Fruit fly (Drosophila melanogaster) whole organism: Measurements from ENCODE around the gene Obp83g.

Experiments used
- CG8478 ChIP-seq: fragments of >200 bp; optimal IDR thresholded peaks from 2 replicates; lab custom pipeline; 2018; ENCODE audit warnings: inconsistent platforms
- Dll ChIP-seq: fragments of >200 bp; optimal IDR thresholded peaks from 2 replicates; lab custom pipeline; 2017
- EcR ChIP-seq, 2 experiments: fragments of >200 bp; optimal IDR thresholded peaks; 2 replicates each; lab custom pipeline; 2017; ENCODE audit warnings: missing biosample characterization in 2 of 2, missing genetic modification characterization in 2 of 2, missing genetic modification reagents in 2 of 2
- pan ChIP-seq: fragments of >200 bp; optimal IDR thresholded peaks from 2 replicates; lab custom pipeline; 2017
- psq ChIP-seq: fragments of >200 bp; optimal IDR thresholded peaks from 2 replicates; lab custom pipeline; 2017
- usp ChIP-seq: fragments of >200 bp; optimal IDR thresholded peaks from 2 replicates; lab custom pipeline; 2017; ENCODE audit warnings: missing biosample characterization, missing genetic modification characterization, mixed read lengths

Obp83g gene

DNA sequence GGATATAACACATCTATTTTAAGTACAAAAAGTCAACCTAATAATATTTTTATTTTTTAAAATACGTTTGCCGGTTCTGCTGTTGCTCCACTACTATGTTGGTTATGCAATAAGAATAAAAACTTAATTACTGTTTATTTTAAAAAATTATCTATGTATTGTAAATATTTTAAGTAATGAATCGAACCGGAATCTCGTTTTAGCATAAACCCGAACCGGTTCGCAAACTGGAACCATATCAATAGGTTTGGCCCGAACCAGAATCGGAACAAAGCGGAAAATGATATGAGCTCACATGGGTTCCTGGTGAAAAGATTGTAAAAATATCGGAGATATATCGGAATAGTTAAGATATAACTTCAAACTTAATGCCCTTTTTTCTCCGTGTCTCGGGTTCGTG is 5.4 kb downstream of the Obp83g start:
- TF ChIP-seq CG8478 (lab: Kevin White, UChicago): no peak
- TF ChIP-seq psq (lab: Kevin White, UChicago): no peak
- no peak for TF ChIP-seq usp (GFP tag; lab: Kevin White, UChicago)
- no peak for TF ChIP-seq Dll (lab: Kevin White, UChicago)
- TF ChIP-seq EcR (GFP tag; optimal IDR thresholded peaks at IDR 0.05; lab: Kevin White, UChicago): no peak
- no peak for TF ChIP-seq pan (lab: Kevin White, UChicago)

DNA sequence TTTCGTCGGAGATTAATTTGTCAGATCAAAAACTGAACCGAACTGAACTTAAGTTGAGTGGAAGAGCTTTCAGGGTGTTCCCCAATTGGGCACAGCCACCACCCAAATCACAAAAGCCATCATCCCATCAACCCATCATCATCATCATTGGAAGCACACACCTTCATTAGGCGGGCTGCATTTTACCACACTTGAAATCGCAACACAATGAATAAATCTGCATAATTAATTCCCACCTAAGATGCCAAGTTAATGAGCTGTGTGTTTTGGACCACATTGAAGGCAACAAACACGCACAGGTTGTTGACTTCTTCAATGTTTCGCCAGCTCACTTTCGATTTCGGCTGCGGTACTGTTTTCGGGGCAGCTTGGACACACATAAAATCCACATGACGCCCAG is 6.9 kb downstream of the Obp83g start:
- TF ChIP-seq EcR (GFP tag; optimal IDR thresholded peaks at IDR 0.05; lab: Kevin White, UChicago): no peak
- TF ChIP-seq Dll (lab: Kevin White, UChicago): no peak
- TF ChIP-seq pan (lab: Kevin White, UChicago): no peak
- TF ChIP-seq CG8478 (lab: Kevin White, UChicago): no peak
- no peak for TF ChIP-seq usp (GFP tag; lab: Kevin White, UChicago)
- TF ChIP-seq psq (lab: Kevin White, UChicago): no peak

DNA sequence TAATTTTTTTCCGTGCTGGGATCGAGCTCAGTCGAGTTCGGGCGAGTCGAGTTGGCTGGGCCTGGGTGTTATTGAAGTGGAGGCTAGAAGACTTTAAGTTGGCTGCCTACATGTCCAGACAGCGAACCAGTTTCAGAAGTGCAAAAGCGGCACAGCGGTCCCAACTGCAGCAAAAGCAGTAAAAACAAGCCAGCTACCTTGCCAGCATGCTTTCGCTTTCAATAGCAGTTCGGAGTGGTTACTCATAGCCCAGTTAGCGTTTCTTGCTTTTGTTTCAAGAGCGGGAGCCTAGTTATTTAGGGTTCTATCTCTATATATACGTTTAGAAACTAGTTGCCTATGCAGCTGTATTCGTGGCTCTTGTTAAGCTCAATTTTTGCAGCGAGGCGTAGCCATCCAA is 9.4 kb downstream of the Obp83g start:
- no peak for TF ChIP-seq Dll (lab: Kevin White, UChicago)
- TF ChIP-seq CG8478 (lab: Kevin White, UChicago): no peak
- TF ChIP-seq pan (lab: Kevin White, UChicago): no peak
- no peak for TF ChIP-seq psq (lab: Kevin White, UChicago)
- no peak for TF ChIP-seq EcR (GFP tag; optimal IDR thresholded peaks at IDR 0.05; lab: Kevin White, UChicago)
- no peak for TF ChIP-seq usp (GFP tag; lab: Kevin White, UChicago)

DNA sequence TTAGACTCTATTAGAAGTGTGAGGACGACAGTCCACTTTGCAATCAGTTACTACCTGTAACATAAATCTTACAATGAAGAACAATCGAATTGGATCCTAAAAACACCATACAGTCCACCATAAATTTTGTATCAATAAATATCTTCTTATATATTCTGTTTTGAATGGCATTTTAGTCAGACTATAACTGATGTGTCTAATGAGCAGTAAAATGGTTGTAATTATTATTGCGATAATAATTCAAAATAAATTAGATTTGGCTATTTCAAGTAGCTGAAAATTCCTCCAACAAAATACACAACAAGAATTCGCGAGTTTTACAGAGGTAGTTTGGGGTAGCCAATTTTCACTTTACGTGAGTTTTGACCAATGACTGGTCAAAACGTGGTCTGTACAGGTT is 9.8 kb downstream of the Obp83g start:
- TF ChIP-seq usp (GFP tag; lab: Kevin White, UChicago): no peak

DNA sequence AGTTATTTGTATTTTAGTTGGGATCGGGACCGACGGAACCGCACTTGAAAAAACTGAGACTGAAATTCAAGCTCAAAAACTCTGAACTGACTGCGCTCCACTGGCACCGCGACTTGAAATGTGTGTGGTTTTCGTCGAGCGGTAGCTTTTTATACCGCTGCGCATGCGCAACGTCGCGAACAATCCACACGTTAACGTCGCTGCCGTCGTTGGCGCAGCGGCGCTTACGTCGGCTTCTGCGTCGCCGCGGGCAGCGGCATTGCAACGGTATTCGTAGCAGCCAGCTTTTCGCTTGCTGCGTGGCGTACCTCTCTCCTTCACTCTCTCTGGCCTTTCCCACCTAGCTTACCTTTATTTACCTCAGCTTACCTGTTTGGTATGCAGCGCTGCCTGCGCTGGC is 11.3 kb downstream of the Obp83g start, which contains the start of gene Gasp:
Gene Gasp, minus strand, starts transcription at position 124 of the 400 bp plus-strand sequence.
- TF ChIP-seq pan (lab: Kevin White, UChicago): no peak
- TF ChIP-seq EcR (GFP tag; optimal IDR thresholded peaks at IDR 0.05; lab: Kevin White, UChicago): no peak
- TF ChIP-seq usp (GFP tag; lab: Kevin White, UChicago): no peak
- TF ChIP-seq Dll (lab: Kevin White, UChicago): no peak
- TF ChIP-seq psq (lab: Kevin White, UChicago): no peak
- no peak for TF ChIP-seq CG8478 (lab: Kevin White, UChicago)

DNA sequence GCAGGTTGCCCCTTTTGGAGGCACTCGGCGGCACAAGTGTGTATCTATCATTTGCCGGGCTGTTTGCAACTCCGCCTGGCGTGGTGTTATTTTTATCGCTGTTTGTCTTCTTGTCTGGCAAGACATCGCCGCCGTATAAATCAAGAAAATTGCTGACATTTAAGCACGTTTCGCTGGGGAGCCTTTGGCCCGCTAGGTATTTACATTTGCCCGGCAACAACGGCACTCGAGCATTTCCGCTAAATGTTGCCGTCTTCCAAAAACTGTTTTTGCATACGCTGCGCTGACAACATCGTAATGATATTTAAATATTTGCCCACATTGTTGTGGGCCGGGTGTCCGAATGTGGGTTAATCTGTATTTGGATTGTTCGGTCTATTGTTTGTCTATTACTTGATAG is 13.8 kb downstream of the Obp83g start:
- TF ChIP-seq usp (GFP tag; lab: Kevin White, UChicago) (no peak), pan (lab: Kevin White, UChicago) (no peak), EcR (GFP tag; optimal IDR thresholded peaks at IDR 0.05; lab: Kevin White, UChicago) (no peak), psq (lab: Kevin White, UChicago) (no peak), Dll (lab: Kevin White, UChicago) (no peak), CG8478 (lab: Kevin White, UChicago) (no peak)

DNA sequence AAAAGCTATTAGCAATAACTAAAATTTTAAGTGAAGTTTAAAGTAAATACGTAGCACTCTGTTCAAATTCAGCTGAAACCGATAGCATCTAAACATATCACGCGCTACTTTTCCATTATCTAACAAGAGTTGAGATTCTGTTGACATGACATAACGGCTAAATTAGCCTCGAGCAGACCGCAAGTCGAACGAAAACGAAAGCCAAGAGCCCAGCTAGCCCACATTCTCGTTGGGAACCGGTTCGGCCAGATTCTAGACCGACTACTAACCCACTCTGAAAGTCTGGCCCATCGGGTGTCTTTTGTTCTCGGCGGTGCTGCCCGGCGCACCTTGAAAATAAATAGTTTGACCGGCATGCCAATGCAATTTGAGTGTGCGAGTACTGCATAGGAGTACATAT is 15.1 kb downstream of the Obp83g start:
- no peak for TF ChIP-seq Dll (lab: Kevin White, UChicago)
- no peak for TF ChIP-seq EcR (GFP tag; optimal IDR thresholded peaks at IDR 0.05; lab: Kevin White, UChicago)

DNA sequence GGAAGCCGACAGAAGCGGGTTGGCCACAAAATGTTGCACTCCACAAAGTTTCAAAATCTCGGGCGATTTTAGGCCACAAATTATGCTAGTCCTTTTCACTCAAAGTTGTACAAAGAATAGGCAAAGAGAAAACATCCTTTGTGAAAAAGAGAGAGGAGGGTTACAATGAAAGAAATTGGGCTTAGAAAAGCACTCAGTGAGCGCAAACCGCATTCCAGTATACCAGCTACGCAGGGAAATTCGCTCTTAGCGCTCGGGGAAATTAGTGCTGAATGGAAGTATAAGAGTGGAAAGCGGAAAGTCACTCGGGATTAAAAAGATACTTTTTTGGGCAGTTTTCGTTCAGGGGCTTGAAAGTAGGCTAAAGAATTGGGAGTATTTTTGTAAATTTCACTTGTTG is 30.0 kb downstream of the Obp83g start:
- no peak for TF ChIP-seq pan (lab: Kevin White, UChicago)
- TF ChIP-seq CG8478 (lab: Kevin White, UChicago): no peak
- TF ChIP-seq EcR (GFP tag; optimal IDR thresholded peaks at IDR 0.05; lab: Kevin White, UChicago): no peak
- no peak for TF ChIP-seq usp (GFP tag; lab: Kevin White, UChicago)
- no peak for TF ChIP-seq psq (lab: Kevin White, UChicago)
- no peak for TF ChIP-seq Dll (lab: Kevin White, UChicago)

DNA sequence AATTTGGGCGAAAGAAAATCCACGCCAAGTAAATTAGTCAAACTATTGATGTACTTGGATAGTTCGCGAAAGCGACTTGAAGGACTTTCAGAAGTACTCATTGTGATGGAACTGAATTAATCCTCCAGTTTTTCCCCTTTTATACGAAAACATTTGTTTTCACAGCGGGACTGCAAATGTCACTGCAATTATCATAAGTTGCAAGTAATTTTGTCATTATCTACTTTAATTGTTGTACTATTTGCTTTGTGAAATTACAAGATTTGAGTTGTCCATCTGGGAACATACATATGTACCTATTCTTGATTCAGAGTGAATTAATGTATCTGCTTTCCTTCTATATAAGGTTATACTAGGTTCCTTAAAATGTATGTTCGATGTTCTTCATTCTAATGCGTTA is 33.9 kb downstream of the Obp83g start, which contains the start of gene Or83c:
Gene Or83c, minus strand, starts transcription at position 101 of the 400 bp plus-strand sequence.
- no peak for TF ChIP-seq CG8478 (lab: Kevin White, UChicago)
